Worm (Caenorhabditis elegans) whole organism, early embryonic: ENCODE results near the gene wago-4.

Experiments
- B0310.2 ChIP-seq: sonication (generic microtip); optimal IDR thresholded peaks from 2 replicates; lab custom pipeline; 2016; ENCODE audit warnings: mild to moderate bottlenecking, missing genetic modification characterization, missing compliant biosample characterization
- F13C5.2 ChIP-seq: sonication (generic microtip); optimal IDR thresholded peaks from 2 replicates; lab custom pipeline; 2017; ENCODE audit warnings: mild to moderate bottlenecking, missing genetic modification characterization, inconsistent platforms, missing compliant biosample characterization
- aly-1 ChIP-seq: sonication (generic microtip); optimal IDR thresholded peaks from 2 replicates; lab custom pipeline; 2016; ENCODE audit warnings: missing genetic modification characterization, missing compliant biosample characterization
- ama-1 ChIP-seq: fragments of 150-350 bp; optimal IDR thresholded peaks from 2 replicates; lab custom pipeline; 2014
- hmbx-1 ChIP-seq: sonication (generic microtip); optimal IDR thresholded peaks from 2 replicates; lab custom pipeline; 2016; ENCODE audit warnings: mild to moderate bottlenecking, missing genetic modification characterization, missing compliant biosample characterization
- hmg-4 ChIP-seq: fragments of 200-800 bp; sonication (Bioruptor generic); optimal IDR thresholded peaks from 2 replicates; lab custom pipeline; 2018; ENCODE audit warnings: mild to moderate bottlenecking, missing genetic modification characterization, missing compliant biosample characterization
- hnd-1 ChIP-seq: sonication (generic microtip); optimal IDR thresholded peaks from 2 replicates; lab custom pipeline; 2016; ENCODE audit warnings: missing genetic modification characterization, missing compliant biosample characterization
- scrt-1 ChIP-seq: fragments of 200-800 bp; sonication (Bioruptor generic); IDR thresholded peaks from 2 replicates; pipeline ENCODE4 v1.3.6; 2022; ENCODE audit warnings: missing genetic modification characterization, missing compliant biosample characterization
- sea-1 ChIP-seq: fragments of 200-800 bp; sonication (Bioruptor generic); conservative IDR thresholded peaks from 2 replicates; pipeline ENCODE4 v1.3.6; 2022; ENCODE audit warnings: missing genetic modification characterization, missing compliant biosample characterization
- tbx-11 ChIP-seq: fragments of 200-800 bp; sonication (Bioruptor generic); IDR thresholded peaks from 2 replicates; pipeline ENCODE4 v1.3.6; 2022; ENCODE audit warnings: missing genetic modification characterization, missing compliant biosample characterization
- tbx-37 ChIP-seq: fragments of 200-800 bp; sonication (Bioruptor generic); conservative IDR thresholded peaks from 2 replicates; pipeline ENCODE4 v1.3.6; 2022; ENCODE audit warnings: missing genetic modification reagents, missing genetic modification characterization, missing compliant biosample characterization

DNA sequence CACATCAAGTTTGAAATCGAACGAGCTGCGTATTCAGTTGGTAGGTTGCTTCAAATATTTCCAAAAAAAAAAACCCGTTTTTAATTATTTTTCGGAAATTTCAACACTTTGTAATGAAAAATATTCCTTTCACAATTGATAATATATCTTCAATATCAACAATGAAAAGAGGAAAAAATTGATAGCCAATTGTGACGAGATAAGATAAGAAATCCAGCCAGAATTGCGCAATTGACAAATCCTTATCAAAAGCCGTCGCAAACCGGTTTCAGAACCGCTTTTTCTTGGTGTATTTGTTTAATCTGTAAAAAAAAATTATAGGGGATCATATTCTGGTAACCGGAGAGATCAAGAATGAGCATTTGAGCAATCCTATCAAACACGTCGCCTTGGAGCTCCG lies 23.1 kb downstream of the wago-4 start:
- TF ChIP-seq sea-1 (no peak), tbx-37 (GFP tag; lab: Robert Waterston, UW) (no peak), hmbx-1 (no peak), ama-1 (lab: Kevin White, UChicago) (no peak), aly-1 (tag; lab: Kevin White, UChicago) (no peak), B0310.2 (tag; lab: Kevin White, UChicago) (no peak), tbx-11 (GFP tag; lab: Robert Waterston, UW) (no peak), hmg-4 (GFP tag; lab: Kevin White, UChicago) (no peak), F13C5.2 (tag; lab: Kevin White, UChicago) (no peak), scrt-1 (GFP tag; lab: Robert Waterston, UW) (no peak), hnd-1 (tag; lab: Kevin White, UChicago) (no peak)
